Worm (Caenorhabditis elegans) whole organism, L1 larva: ENCODE results near the gene acy-1.
A peak's percentile ranks its signal among the peaks of the same experiment; 100 is the strongest.

Experiments
- C04F5.9 ChIP-seq: sonication (generic microtip); optimal IDR thresholded peaks from 2 replicates; lab custom pipeline; 2016; ENCODE audit warnings: missing genetic modification characterization, missing compliant biosample characterization
- C16A3.4 ChIP-seq: fragments of 150-350 bp; optimal IDR thresholded peaks from 2 replicates; lab custom pipeline; 2014; ENCODE audit warnings: missing biosample characterization, missing genetic modification characterization
- Y116A8C.19 ChIP-seq: sonication (generic microtip); optimal IDR thresholded peaks from 2 replicates; lab custom pipeline; 2016; ENCODE audit warnings: missing compliant biosample characterization, missing genetic modification characterization, borderline replicate concordance
- aha-1 ChIP-seq: fragments of 150-350 bp; optimal IDR thresholded peaks from 2 replicates; lab custom pipeline; 2014; ENCODE audit warnings: missing biosample characterization, missing genetic modification characterization
- aly-2 ChIP-seq: fragments of 150-350 bp; optimal IDR thresholded peaks from 2 replicates; lab custom pipeline; 2014; ENCODE audit warnings: missing biosample characterization, missing genetic modification characterization
- ama-1 ChIP-seq: fragments of 150-350 bp; optimal IDR thresholded peaks from 2 replicates; lab custom pipeline; 2014
- ceh-8 ChIP-seq: fragments of 200-800 bp; sonication (Bioruptor generic); optimal IDR thresholded peaks from 2 replicates; lab custom pipeline; 2018; ENCODE audit warnings: mild to moderate bottlenecking, missing genetic modification characterization, moderate library complexity, missing compliant biosample characterization
- ceh-82 ChIP-seq, 3 experiments: fragments of 150-350 bp in 1 of 3; sonication (generic microtip) in 2 of 3; optimal IDR thresholded peaks; 2 replicates each; lab custom pipeline; 2014 to 2017; ENCODE audit warnings: missing biosample characterization in 3 of 3, missing genetic modification characterization in 3 of 3
- ceh-90 ChIP-seq: sonication (generic microtip); optimal IDR thresholded peaks from 2 replicates; lab custom pipeline; 2016; ENCODE audit warnings: missing genetic modification characterization, missing compliant biosample characterization
- ces-1 ChIP-seq: fragments of 150-350 bp; optimal IDR thresholded peaks from 2 replicates; lab custom pipeline; 2014; ENCODE audit warnings: missing biosample characterization, missing genetic modification reagents, missing genetic modification characterization
- dpl-1 ChIP-seq, 3 experiments: fragments of 150-350 bp in 2 of 3; sonication (generic microtip) in 1 of 3; optimal IDR thresholded peaks; 2 replicates each; lab custom pipeline; 2014 to 2017; ENCODE audit warnings: missing biosample characterization in 3 of 3, missing genetic modification characterization in 3 of 3, missing genetic modification reagents in 3 of 3
- efl-1 ChIP-seq, 4 experiments: fragments of 150-350 bp; optimal IDR thresholded peaks in 3 of 4; peaks in 1 of 4; 1 replicate in 1 of 4; 2 replicates in 3 of 4; lab custom pipeline; 2014; ENCODE audit warnings: missing biosample characterization in 2 of 4, missing genetic modification characterization in 2 of 4, missing genetic modification reagents in 2 of 4
- efl-3 ChIP-seq: fragments of 200-800 bp; sonication (Bioruptor generic); optimal IDR thresholded peaks from 2 replicates; lab custom pipeline; 2018; ENCODE audit warnings: mild to moderate bottlenecking, missing genetic modification characterization, missing compliant biosample characterization
- egl-27 ChIP-seq, 2 experiments: fragments of 150-350 bp in 1 of 2; sonication (generic microtip); optimal IDR thresholded peaks; 3 replicates each; lab custom pipeline; 2017 to 2018; ENCODE audit warnings: missing biosample characterization in 2 of 2, missing genetic modification characterization in 2 of 2, missing genetic modification reagents in 2 of 2
- elt-2 ChIP-seq: sonication (generic microtip); optimal IDR thresholded peaks from 2 replicates; lab custom pipeline; 2016; ENCODE audit warnings: missing genetic modification characterization, mild to moderate bottlenecking, inconsistent platforms, missing compliant biosample characterization, missing genetic modification reagents
- fkh-4 ChIP-seq: sonication (generic microtip); optimal IDR thresholded peaks from 2 replicates; lab custom pipeline; 2016; ENCODE audit warnings: missing compliant biosample characterization, missing genetic modification characterization, borderline replicate concordance
- fkh-8 ChIP-seq: sonication (generic microtip); optimal IDR thresholded peaks from 2 replicates; lab custom pipeline; 2016; ENCODE audit warnings: mild to moderate bottlenecking, missing genetic modification characterization, missing compliant biosample characterization
- fos-1 ChIP-seq: fragments of 150-350 bp; optimal IDR thresholded peaks from 2 replicates; lab custom pipeline; 2014; ENCODE audit warnings: missing biosample characterization, missing genetic modification characterization
- grh-1 ChIP-seq: fragments of 200-800 bp; sonication (Bioruptor generic); IDR thresholded peaks from 2 replicates; pipeline ENCODE4 v1.3.6; 2022; ENCODE audit warnings: missing genetic modification reagents, missing genetic modification characterization, missing compliant biosample characterization
- hlh-17 ChIP-seq: fragments of 200-800 bp; sonication (Bioruptor generic); optimal IDR thresholded peaks from 2 replicates; lab custom pipeline; 2018; ENCODE audit warnings: missing genetic modification characterization, mild to moderate bottlenecking, missing compliant biosample characterization, moderate library complexity, borderline replicate concordance
- hpl-2 ChIP-seq: fragments of 150-350 bp; optimal IDR thresholded peaks from 2 replicates; lab custom pipeline; 2014; ENCODE audit warnings: missing biosample characterization, missing genetic modification reagents, missing genetic modification characterization
- irx-1 ChIP-seq: sonication (generic microtip); optimal IDR thresholded peaks from 2 replicates; lab custom pipeline; 2016; ENCODE audit warnings: missing genetic modification characterization, missing compliant biosample characterization
- isw-1 ChIP-seq: fragments of 200-800 bp; sonication (Bioruptor generic); IDR thresholded peaks from 2 replicates; pipeline ENCODE4 v1.3.6; 2022; ENCODE audit warnings: missing genetic modification characterization, missing compliant biosample characterization
- lin-13 ChIP-seq: fragments of 150-350 bp; optimal IDR thresholded peaks from 2 replicates; lab custom pipeline; 2014; ENCODE audit warnings: missing biosample characterization, missing genetic modification reagents, missing genetic modification characterization
- lin-14 ChIP-seq: fragments of 200-800 bp; sonication (Bioruptor generic); optimal IDR thresholded peaks from 2 replicates; lab custom pipeline; 2018; ENCODE audit warnings: mild to moderate bottlenecking, missing genetic modification characterization, moderate library complexity, missing compliant biosample characterization
- lin-15B ChIP-seq: fragments of 150-350 bp; sonication (generic microtip); optimal IDR thresholded peaks from 3 replicates; lab custom pipeline; 2014; ENCODE audit warnings: missing biosample characterization, missing genetic modification characterization
- lin-35 ChIP-seq, 2 experiments: fragments of 150-350 bp; optimal IDR thresholded peaks; 2 replicates each; lab custom pipeline; 2014; ENCODE audit warnings: missing biosample characterization in 2 of 2, missing genetic modification characterization in 2 of 2, missing genetic modification reagents in 2 of 2
- lin-39 ChIP-seq: fragments of 150-350 bp; optimal IDR thresholded peaks from 2 replicates; lab custom pipeline; 2014; ENCODE audit warnings: missing biosample characterization, missing genetic modification reagents, missing genetic modification characterization
- lir-3 ChIP-seq: sonication (generic microtip); optimal IDR thresholded peaks from 2 replicates; lab custom pipeline; 2016; ENCODE audit warnings: mild to moderate bottlenecking, missing genetic modification characterization, moderate library complexity, missing compliant biosample characterization; ENCODE audit not compliant: poor library complexity
- mab-9 ChIP-seq: fragments of 200-800 bp; sonication (Bioruptor generic); IDR thresholded peaks from 2 replicates; pipeline ENCODE4 v1.3.6; 2022; ENCODE audit warnings: missing genetic modification reagents, missing genetic modification characterization, missing compliant biosample characterization
- mef-2 ChIP-seq: fragments of 150-350 bp; optimal IDR thresholded peaks from 2 replicates; lab custom pipeline; 2014; ENCODE audit warnings: missing biosample characterization, missing genetic modification characterization
- nhr-12 ChIP-seq: sonication (generic microtip); optimal IDR thresholded peaks from 2 replicates; lab custom pipeline; 2017; ENCODE audit warnings: missing biosample characterization, missing genetic modification characterization
- nhr-20 ChIP-seq: sonication (generic microtip); optimal IDR thresholded peaks from 2 replicates; lab custom pipeline; 2016; ENCODE audit warnings: mild to moderate bottlenecking, missing genetic modification characterization, missing compliant biosample characterization
- nhr-76 ChIP-seq: sonication (generic microtip); optimal IDR thresholded peaks from 2 replicates; lab custom pipeline; 2017; ENCODE audit warnings: missing biosample characterization, missing genetic modification characterization
- nhr-85 ChIP-seq: sonication (generic microtip); peaks from one replicate; lab custom pipeline; 2016; ENCODE audit warnings: missing genetic modification characterization, inconsistent platforms, missing compliant biosample characterization
- nhr-90 ChIP-seq: sonication (generic microtip); optimal IDR thresholded peaks from 2 replicates; lab custom pipeline; 2016; ENCODE audit warnings: mild to moderate bottlenecking, missing genetic modification characterization, missing compliant biosample characterization; ENCODE audit not compliant: poor library complexity
- pag-3 ChIP-seq: sonication (generic microtip); optimal IDR thresholded peaks from 2 replicates; lab custom pipeline; 2017; ENCODE audit warnings: missing genetic modification characterization, mild to moderate bottlenecking, missing compliant biosample characterization, antibody characterized with exemption, borderline replicate concordance; ENCODE audit not compliant: insufficient read depth
- pax-3 ChIP-seq: fragments of 200-800 bp; sonication (Bioruptor generic); optimal IDR thresholded peaks from 2 replicates; lab custom pipeline; 2018; ENCODE audit warnings: mild to moderate bottlenecking, missing genetic modification characterization, moderate library complexity, missing compliant biosample characterization
- snpc-4 ChIP-seq: fragments of 150-350 bp; optimal IDR thresholded peaks from 2 replicates; lab custom pipeline; 2014; ENCODE audit warnings: missing biosample characterization, missing genetic modification characterization
- snu-23 ChIP-seq: sonication (generic microtip); optimal IDR thresholded peaks from 2 replicates; lab custom pipeline; 2016; ENCODE audit warnings: missing genetic modification characterization, missing compliant biosample characterization
- sox-4 ChIP-seq: sonication (generic microtip); optimal IDR thresholded peaks from 2 replicates; lab custom pipeline; 2016; ENCODE audit warnings: missing genetic modification characterization, missing compliant biosample characterization
- sup-37 ChIP-seq: fragments of 200-800 bp; sonication (Bioruptor generic); optimal IDR thresholded peaks from 2 replicates; lab custom pipeline; 2018; ENCODE audit warnings: mild to moderate bottlenecking, missing genetic modification characterization, missing compliant biosample characterization
- swsn-7 ChIP-seq: sonication (generic microtip); optimal IDR thresholded peaks from 2 replicates; lab custom pipeline; 2016; ENCODE audit warnings: missing genetic modification characterization, missing compliant biosample characterization
- tbx-2 ChIP-seq: sonication (generic microtip); optimal IDR thresholded peaks from 2 replicates; lab custom pipeline; 2016; ENCODE audit warnings: missing genetic modification characterization, missing compliant biosample characterization
- unc-86 ChIP-seq: sonication (generic microtip); optimal IDR thresholded peaks from 2 replicates; lab custom pipeline; 2016; ENCODE audit warnings: missing genetic modification characterization, missing compliant biosample characterization
- vab-15 ChIP-seq: sonication (generic microtip); optimal IDR thresholded peaks from 2 replicates; lab custom pipeline; 2017; ENCODE audit warnings: missing genotype, mild to moderate bottlenecking, missing genetic modification characterization, missing compliant biosample characterization
- zip-4 ChIP-seq: fragments of 200-800 bp; sonication (Bioruptor generic); optimal IDR thresholded peaks from 2 replicates; lab custom pipeline; 2018; ENCODE audit warnings: mild to moderate bottlenecking, missing genetic modification characterization, moderate library complexity, missing compliant biosample characterization
- ztf-11 ChIP-seq, 2 experiments: sonication (generic microtip); optimal IDR thresholded peaks; 2 replicates each; lab custom pipeline; 2016 to 2017; ENCODE audit warnings: missing genetic modification characterization in 2 of 2, missing biosample characterization in 1 of 2, missing compliant biosample characterization in 1 of 2

Gene acy-1

DNA sequence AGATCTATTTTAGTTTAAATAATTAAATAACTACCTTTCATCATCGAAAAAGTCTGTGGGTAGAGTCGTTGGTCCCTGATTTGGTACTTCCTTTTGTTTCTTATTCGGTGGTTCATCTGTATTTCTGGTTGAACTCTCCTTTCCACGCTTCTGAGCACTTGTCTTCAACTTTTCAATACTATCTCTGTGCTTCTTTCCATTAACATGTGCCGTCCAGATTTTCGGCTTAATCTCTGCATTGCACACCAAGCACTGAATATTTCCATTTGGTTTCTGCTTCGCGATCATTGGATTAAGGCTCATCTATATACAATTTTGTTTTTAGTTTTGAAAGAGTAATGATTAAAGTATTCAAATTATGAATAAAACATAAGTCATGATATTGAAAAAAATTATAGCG, 22.0 kb upstream of the acy-1 start, which contains the start of gene sel-13:
TSS of gene sel-13 (minus strand) at position 303 of the 400 bp plus-strand sequence.
- no peak for TF ChIP-seq sox-4 (tag; lab: Kevin White, UChicago)
- TF ChIP-seq mab-9 (GFP tag; lab: Robert Waterston, UW), result no peak
- no peak for TF ChIP-seq aha-1 (tag; lab: Kevin White, UChicago)
- no peak for TF ChIP-seq ama-1 (lab: Kevin White, UChicago)
- TF ChIP-seq dpl-1 (GFP tag; optimal IDR thresholded peaks at IDR 0.05; lab: Kevin White, UChicago), result no peak
- no peak for TF ChIP-seq ceh-8 (GFP tag; lab: Kevin White, UChicago)
- TF ChIP-seq nhr-85 (tag; lab: Kevin White, UChicago), result no peak
- TF ChIP-seq vab-15, result no peak
- no peak for TF ChIP-seq swsn-7 (tag; lab: Kevin White, UChicago)
- TF ChIP-seq lin-39, result no peak
- TF ChIP-seq lin-35 (GFP tag; optimal IDR thresholded peaks at IDR 0.05; lab: Kevin White, UChicago), result no peak
- no peak for TF ChIP-seq C16A3.4 (tag; lab: Kevin White, UChicago)
- TF ChIP-seq isw-1 (GFP tag; lab: Robert Waterston, UW), result no peak
- TF ChIP-seq zip-4, result no peak
- TF ChIP-seq unc-86, result no peak
- no peak for TF ChIP-seq fkh-8 (tag; lab: Kevin White, UChicago)

DNA sequence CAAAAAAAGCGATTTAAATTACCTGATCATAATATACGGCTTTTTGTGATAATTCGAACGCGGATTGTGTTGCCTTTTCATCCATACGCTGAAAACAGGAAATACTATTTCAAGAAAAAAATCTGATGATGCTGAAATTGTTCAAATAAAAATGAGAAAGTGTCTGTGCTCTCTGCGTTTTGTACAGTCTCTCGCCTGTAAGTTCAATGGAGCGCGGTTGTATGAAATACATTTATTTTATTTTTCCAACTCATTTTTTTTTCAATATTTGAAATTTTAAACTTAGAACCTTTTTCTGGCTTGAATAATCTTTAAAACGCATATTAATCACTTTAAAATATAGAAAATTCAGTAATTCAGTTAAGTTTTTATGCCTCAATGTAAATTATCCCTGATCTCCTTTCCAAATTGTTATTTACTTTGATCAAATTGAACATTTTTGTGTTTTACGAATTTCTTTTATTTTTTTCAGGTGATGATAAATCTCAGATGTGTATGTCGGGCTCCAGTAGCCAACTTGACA, 17.9 kb upstream of the acy-1 start, which contains the start of the genes clp-2 and mrpl-16:
TSS of gene clp-2 (minus strand) at position 94 of the 523 bp plus-strand sequence.
TSS of gene mrpl-16 (plus strand) at position 473 of the 523 bp plus-strand sequence.
- TF ChIP-seq irx-1 (tag; lab: Kevin White, UChicago) (peak; percentile 4), pag-3 (tag; lab: Kevin White, UChicago) (no peak), fkh-8 (tag; lab: Kevin White, UChicago) (no peak), lin-13 (GFP tag; lab: Kevin White, UChicago) (no peak), sup-37 (GFP tag; lab: Kevin White, UChicago) (no peak), ceh-8 (GFP tag; lab: Kevin White, UChicago) (no peak), nhr-20 (tag; lab: Kevin White, UChicago) (no peak), tbx-2 (tag; lab: Kevin White, UChicago) (no peak), pax-3 (tag; lab: Kevin White, UChicago) (no peak), efl-3 (GFP tag; lab: Kevin White, UChicago) (no peak), hpl-2 (GFP tag; lab: Kevin White, UChicago) (no peak), mef-2 (no peak), vab-15 (no peak), lin-15B (tag; lab: Kevin White, UChicago) (no peak), lin-14 (no peak), nhr-12 (no peak), sox-4 (tag; lab: Kevin White, UChicago) (no peak), nhr-76 (tag; lab: Kevin White, UChicago) (no peak), elt-2 (tag; lab: Kevin White, UChicago) (no peak), snu-23 (GFP tag; lab: Kevin White, UChicago) (peak; percentile 38), aly-2 (no peak), Y116A8C.19 (no peak), ama-1 (lab: Kevin White, UChicago) (no peak), fos-1 (tag; lab: Kevin White, UChicago) (no peak), fkh-4 (no peak), lin-35 (GFP tag; optimal IDR thresholded peaks at IDR 0.05; lab: Kevin White, UChicago) (peak; percentile 39 to 62), nhr-90 (no peak), lir-3 (tag; lab: Kevin White, UChicago) (no peak), egl-27 (tag; optimal IDR thresholded peaks at IDR 0.05; lab: Kevin White, UChicago) (no peak), C04F5.9 (tag; lab: Kevin White, UChicago) (no peak), swsn-7 (tag; lab: Kevin White, UChicago) (peak; percentile 24), ceh-82 (tag; optimal IDR thresholded peaks at IDR 0.05; lab: Kevin White, UChicago) (peak in 1 of 3 experiments; percentile 21), ceh-90 (tag; lab: Kevin White, UChicago) (no peak), mab-9 (GFP tag; lab: Robert Waterston, UW) (no peak), efl-1 (optimal IDR thresholded peaks at IDR 0.05; lab: Kevin White, UChicago) (peak; percentile 42 to 58), efl-1 (GFP tag; optimal IDR thresholded peaks at IDR 0.05 in 1 of 2; lab: Kevin White, UChicago) (peak; percentile 59 to 93), snpc-4 (tag; lab: Kevin White, UChicago) (no peak), hlh-17 (GFP tag; lab: Kevin White, UChicago) (no peak), grh-1 (GFP tag; lab: Robert Waterston, UW) (no peak), dpl-1 (GFP tag; optimal IDR thresholded peaks at IDR 0.05; lab: Kevin White, UChicago) (peak; percentile 21 to 68 (median 46)), ztf-11 (tag; optimal IDR thresholded peaks at IDR 0.05; lab: Kevin White, UChicago) (no peak), ces-1 (GFP tag; lab: Kevin White, UChicago) (no peak)
